Fruit fly (Drosophila melanogaster) whole organism, wandering third instar larva: ENCODE measurements around the gene Nemp.

Experiments
- Dfd ChIP-seq: fragments of >200 bp; optimal IDR thresholded peaks from 2 replicates; lab custom pipeline; 2017; ENCODE audit warnings: missing biosample characterization, missing genetic modification characterization
- Dif ChIP-seq: fragments of 200-275, 200-300 bp; sonication (Bioruptor generic); optimal IDR thresholded peaks from 2 replicates; lab custom pipeline; 2018; ENCODE audit warnings: missing biosample characterization, missing genetic modification characterization; ENCODE audit not compliant: partially characterized antibody
- GATAd ChIP-seq: sonication (Bioruptor generic); optimal IDR thresholded peaks from 2 replicates; lab custom pipeline; 2016; ENCODE audit warnings: missing biosample characterization, missing genetic modification characterization
- Jra ChIP-seq: sonication (Bioruptor generic); optimal IDR thresholded peaks from 2 replicates; lab custom pipeline; 2016; ENCODE audit warnings: missing biosample characterization, missing genetic modification characterization
- N ChIP-seq: fragments of >200 bp; optimal IDR thresholded peaks from 2 replicates; lab custom pipeline; 2018; ENCODE audit warnings: missing biosample characterization, missing external identifiers, missing genetic modification characterization
- br ChIP-seq: fragments of 200-800 bp; sonication (Bioruptor generic); optimal IDR thresholded peaks from 2 replicates; lab custom pipeline; 2016; ENCODE audit warnings: missing biosample characterization, missing genetic modification characterization
- brk ChIP-seq: fragments of 200-800 bp; sonication (Bioruptor generic); optimal IDR thresholded peaks from 2 replicates; lab custom pipeline; 2016; ENCODE audit warnings: missing biosample characterization, mild to moderate bottlenecking, missing genetic modification characterization
- dl ChIP-seq, 2 experiments: fragments of 175-275, 200-275 bp in 1 of 2; fragments of 200-275 bp in 1 of 2; sonication (Bioruptor generic); optimal IDR thresholded peaks; lab custom pipeline; 2018; ENCODE audit warnings: mild to moderate bottlenecking in 2 of 2, missing biosample characterization in 2 of 2, missing genetic modification characterization in 2 of 2, moderate library complexity in 2 of 2; ENCODE audit not compliant: partially characterized antibody in 2 of 2, insufficient read depth in 1 of 2
- dmrt93B ChIP-seq: fragments of 200-800 bp; sonication (Bioruptor generic); optimal IDR thresholded peaks from 2 replicates; lab custom pipeline; 2018; ENCODE audit warnings: missing biosample characterization, mild to moderate bottlenecking, missing genetic modification characterization
- ey ChIP-seq: fragments of 200-800 bp; sonication (Bioruptor generic); optimal IDR thresholded peaks from 2 replicates; lab custom pipeline; 2016; ENCODE audit warnings: missing biosample characterization, missing genetic modification characterization
- psq ChIP-seq: fragments of 200-800 bp; sonication (Bioruptor generic); optimal IDR thresholded peaks from 3 replicates; lab custom pipeline; 2017; ENCODE audit warnings: missing biosample characterization, mild to moderate bottlenecking, missing genetic modification characterization, moderate library complexity
- usp ChIP-seq: fragments of >200 bp; optimal IDR thresholded peaks from 2 replicates; lab custom pipeline; 2017; ENCODE audit warnings: missing biosample characterization, missing genetic modification characterization

DNA sequence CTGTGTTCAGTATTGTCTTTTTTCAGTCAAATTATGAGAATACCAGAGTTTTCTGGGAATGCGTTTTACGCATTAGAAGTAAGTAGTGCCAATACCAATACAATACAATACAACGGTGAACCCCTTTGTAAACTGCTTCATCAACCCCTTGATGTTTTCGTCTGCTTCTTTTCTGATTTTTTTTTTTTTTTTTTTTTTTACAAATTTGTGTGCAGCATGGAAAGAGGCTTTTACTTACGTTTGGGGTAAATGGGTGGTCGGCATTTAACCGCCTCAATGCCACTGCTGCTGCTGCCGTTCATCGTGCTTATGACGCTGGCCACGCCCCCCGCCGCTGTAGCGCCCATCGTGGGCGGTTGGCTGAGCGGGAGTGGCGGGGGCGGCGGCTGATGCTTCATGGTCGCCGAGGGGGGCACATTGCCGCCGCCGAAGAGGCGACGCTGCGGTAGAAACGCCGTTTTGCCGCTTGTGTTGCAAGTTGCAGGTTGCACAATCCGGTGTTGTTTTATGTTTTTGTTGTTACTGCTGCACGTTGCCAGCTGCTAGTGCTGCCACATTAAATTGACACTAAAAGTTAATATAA lies 39.1 kb upstream of the Nemp start:
- TF ChIP-seq N (GFP tag; lab: Kevin White, UChicago) (no peak), ey (no peak), Dfd (GFP tag; lab: Kevin White, UChicago) (no peak), usp (no peak), psq (GFP tag; lab: Kevin White, UChicago) (no peak), br (GFP tag; lab: Kevin White, UChicago) (no peak), dmrt93B (GFP tag; lab: Kevin White, UChicago) (no peak), dl (GFP tag; optimal IDR thresholded peaks at IDR 0.05; lab: Kevin White, UChicago; ENCODE audit: insufficient read depth in 1 of 2, partially characterized antibody in 2 of 2) (no peak), GATAd (no peak), brk (GFP tag; lab: Kevin White, UChicago) (no peak), Dif (GFP tag; lab: Kevin White, UChicago) (no peak), Jra (GFP tag; lab: Kevin White, UChicago) (no peak)
